Worm (Caenorhabditis elegans): Measurements from ENCODE around the gene F22F7.11.
A peak's percentile ranks its signal among the peaks of the same experiment; 100 is the strongest.

F22F7.11 gene

ce11 chrV:2159331-2159730, 39.7 kb downstream of the F22F7.11 start, which contains the start of gene C45H4.14:
Gene C45H4.14 (minus strand): TSS chrV:2159431.
- TF ChIP-seq efl-1 (GFP tag; optimal IDR thresholded peaks at IDR 0.05): peak; percentile 45
- 0 out of 2 replicates have a peak, but pooled peaks have one; percentile 9 for TF ChIP-seq madf-8 (GFP tag; conservative IDR thresholded peaks at IDR 0.05)
- TF ChIP-seq B0261.1 (tag; optimal IDR thresholded peaks at IDR 0.05): no peak

DNA sequence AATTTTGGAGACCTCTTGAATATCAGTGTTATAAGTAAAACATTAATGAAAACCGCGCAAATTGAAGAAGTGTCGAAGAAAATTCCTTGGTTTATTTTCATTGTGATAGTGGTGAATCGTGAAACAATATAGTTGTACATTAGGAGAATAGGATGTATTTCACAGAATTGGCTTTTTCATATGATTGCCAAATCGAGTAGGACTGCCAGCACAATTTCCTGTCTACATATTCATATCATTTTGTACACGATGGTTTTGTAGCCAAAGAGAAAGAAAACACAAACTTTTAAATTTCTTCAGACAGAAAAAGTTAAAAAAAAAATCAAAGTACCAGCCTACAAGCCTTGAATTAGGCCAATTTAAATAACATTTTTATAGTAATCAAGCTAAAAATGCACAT, 44.1 kb downstream of the F22F7.11 start, which contains the start of gene str-255:
str-255 (minus strand) TSS at position 101 of the 400 bp plus-strand sequence.
- TF ChIP-seq lin-54 (GFP tag; optimal IDR thresholded peaks at IDR 0.05): no peak
- TF ChIP-seq sea-2 (GFP tag; IDR thresholded peaks at IDR 0.05): no peak
- TF ChIP-seq F23B12.7 (tag; optimal IDR thresholded peaks at IDR 0.05; ENCODE audit: insufficient read depth): no peak
- no peak for TF ChIP-seq fkh-3 (tag; optimal IDR thresholded peaks at IDR 0.05)
- no peak for TF ChIP-seq pbrm-1 (GFP tag; IDR thresholded peaks at IDR 0.05)
- no peak for TF ChIP-seq gei-17 (GFP tag; optimal IDR thresholded peaks at IDR 0.05)
- TF ChIP-seq aptf-3 (GFP tag; IDR thresholded peaks at IDR 0.05): no peak
- no peak for TF ChIP-seq zim-3 (tag; optimal IDR thresholded peaks at IDR 0.05)
- no peak for TF ChIP-seq him-1 (tag; optimal IDR thresholded peaks at IDR 0.05)
- TF ChIP-seq F10E7.11 (tag; optimal IDR thresholded peaks at IDR 0.05): no peak
- TF ChIP-seq atf-7 (tag; optimal IDR thresholded peaks at IDR 0.05): no peak
- TF ChIP-seq bed-2 (GFP tag; IDR thresholded peaks at IDR 0.05): no peak
- no peak for TF ChIP-seq F57C9.4 (tag; optimal IDR thresholded peaks at IDR 0.05)
- no peak for TF ChIP-seq snpc-1.3 (tag; optimal IDR thresholded peaks at IDR 0.05; ENCODE audit: insufficient read depth)
- no peak for TF ChIP-seq pha-4 (tag; optimal IDR thresholded peaks at IDR 0.05)
- no peak for TF ChIP-seq F52B5.7 (tag; optimal IDR thresholded peaks at IDR 0.05)

- TF ChIP-seq atf-7 (tag; optimal IDR thresholded peaks at IDR 0.05) (no peak), unc-130 (GFP tag; optimal IDR thresholded peaks at IDR 0.05) (no peak), akir-1 (GFP tag; optimal IDR thresholded peaks at IDR 0.05) (no peak), Y79H2A.3 (GFP tag; conservative IDR thresholded peaks at IDR 0.05) (no peak), Y67H2A.10 (GFP tag; conservative IDR thresholded peaks at IDR 0.05) (no peak), Y53F4B.3 (GFP tag; IDR thresholded peaks at IDR 0.05) (no peak), lin-26 (GFP tag; IDR thresholded peaks at IDR 0.05) (no peak), nfya-2 (GFP tag; IDR thresholded peaks at IDR 0.05) (no peak), chd-7 (tag; optimal IDR thresholded peaks at IDR 0.05) (no peak)
These were observed 47.0 kb downstream of the F22F7.11 start, which contains the start of gene srbc-19 for ce11 chrV:2166679-2167078. Gene srbc-19 (minus strand): TSS chrV:2166779.
